Worm (Caenorhabditis elegans) whole organism, L3 larva: Measurements from ENCODE around the gene C46F11.4.

Experiments
- ZK546.5 ChIP-seq: sonication (generic microtip); optimal IDR thresholded peaks from 2 replicates; lab custom pipeline; 2017; ENCODE audit warnings: missing biosample characterization, missing genetic modification characterization
- aly-2 ChIP-seq: fragments of 150-350 bp; optimal IDR thresholded peaks from 2 replicates; lab custom pipeline; 2014; ENCODE audit warnings: missing biosample characterization, missing genetic modification characterization
- ama-1 ChIP-seq: fragments of 150-350 bp; optimal IDR thresholded peaks from 2 replicates; lab custom pipeline; 2018
- ceh-16 ChIP-seq: sonication (generic microtip); optimal IDR thresholded peaks from 2 replicates; lab custom pipeline; 2017; ENCODE audit warnings: missing biosample characterization, missing genetic modification characterization
- ceh-28 ChIP-seq: fragments of 150-350 bp; optimal IDR thresholded peaks from 2 replicates; lab custom pipeline; 2014; ENCODE audit warnings: missing biosample characterization, missing genetic modification reagents, missing genetic modification characterization
- ceh-82 ChIP-seq: fragments of 150-350 bp; optimal IDR thresholded peaks from 2 replicates; lab custom pipeline; 2014; ENCODE audit warnings: missing biosample characterization, missing genetic modification characterization
- ceh-9 ChIP-seq: sonication (generic microtip); optimal IDR thresholded peaks from 2 replicates; lab custom pipeline; 2018; ENCODE audit warnings: missing biosample characterization, missing genetic modification characterization
- egl-27 ChIP-seq: sonication (generic microtip); optimal IDR thresholded peaks from 4 replicates; lab custom pipeline; 2017; ENCODE audit warnings: missing biosample characterization, missing genetic modification reagents, missing genetic modification characterization
- egl-5 ChIP-seq: fragments of 150-350 bp; optimal IDR thresholded peaks from 2 replicates; lab custom pipeline; 2017; ENCODE audit warnings: missing biosample characterization, missing genetic modification reagents, missing genetic modification characterization, inconsistent platforms
- elt-1 ChIP-seq: fragments of 150-350 bp; optimal IDR thresholded peaks from 2 replicates; lab custom pipeline; 2014; ENCODE audit warnings: missing biosample characterization, missing genetic modification characterization
- elt-2 ChIP-seq: sonication (generic microtip); optimal IDR thresholded peaks from 2 replicates; lab custom pipeline; 2016; ENCODE audit warnings: missing genetic modification reagents, mild to moderate bottlenecking, missing genetic modification characterization, missing compliant biosample characterization
- eor-1 ChIP-seq, 2 experiments: fragments of 150-350 bp; optimal IDR thresholded peaks; 2 replicates each; lab custom pipeline; 2014 to 2018; ENCODE audit warnings: missing biosample characterization in 2 of 2, missing genetic modification characterization in 2 of 2
- fkh-10 ChIP-seq: sonication (generic microtip); optimal IDR thresholded peaks from 2 replicates; lab custom pipeline; 2017; ENCODE audit warnings: missing biosample characterization, missing genetic modification reagents, missing genetic modification characterization
- fos-1 ChIP-seq: fragments of 150-350 bp; optimal IDR thresholded peaks from 2 replicates; lab custom pipeline; 2014; ENCODE audit warnings: missing biosample characterization, missing genetic modification characterization
- hmg-11 ChIP-seq: sonication (generic microtip); optimal IDR thresholded peaks from 2 replicates; lab custom pipeline; 2016; ENCODE audit warnings: missing genetic modification characterization, missing compliant biosample characterization
- lin-15B ChIP-seq: fragments of 150-350 bp; optimal IDR thresholded peaks from 2 replicates; lab custom pipeline; 2014; ENCODE audit warnings: missing biosample characterization, missing genetic modification characterization
- lin-39 ChIP-seq: fragments of 150-350 bp; optimal IDR thresholded peaks from 2 replicates; lab custom pipeline; 2018; ENCODE audit warnings: missing biosample characterization, missing genetic modification reagents, missing genetic modification characterization
- mdl-1 ChIP-seq: fragments of 150-350 bp; optimal IDR thresholded peaks from 2 replicates; lab custom pipeline; 2014; ENCODE audit warnings: missing biosample characterization, missing genetic modification characterization
- nfya-1 ChIP-seq: sonication (generic microtip); optimal IDR thresholded peaks from 2 replicates; lab custom pipeline; 2017; ENCODE audit warnings: missing genetic modification characterization, mild to moderate bottlenecking, missing compliant biosample characterization, antibody characterized with exemption, moderate library complexity; ENCODE audit not compliant: insufficient read depth
- nhr-11 ChIP-seq: fragments of 150-350 bp; optimal IDR thresholded peaks from 2 replicates; lab custom pipeline; 2014; ENCODE audit warnings: missing biosample characterization, missing genetic modification characterization
- nhr-12 ChIP-seq: fragments of 150-350 bp; optimal IDR thresholded peaks from 2 replicates; lab custom pipeline; 2014; ENCODE audit warnings: missing biosample characterization, missing genetic modification characterization
- nhr-23 ChIP-seq: fragments of 150-350 bp; optimal IDR thresholded peaks from 2 replicates; lab custom pipeline; 2014; ENCODE audit warnings: missing biosample characterization, missing genetic modification reagents, missing genetic modification characterization
- nhr-237 ChIP-seq: fragments of 150-350 bp; optimal IDR thresholded peaks from 2 replicates; lab custom pipeline; 2014; ENCODE audit warnings: missing biosample characterization, missing genetic modification characterization
- nhr-25 ChIP-seq: sonication (generic microtip); optimal IDR thresholded peaks from 2 replicates; lab custom pipeline; 2017; ENCODE audit warnings: missing biosample characterization, missing genetic modification characterization
- nhr-28 ChIP-seq: fragments of 150-350 bp; optimal IDR thresholded peaks from 2 replicates; lab custom pipeline; 2014; ENCODE audit warnings: missing biosample characterization, missing genetic modification characterization
- nhr-43 ChIP-seq: sonication (generic microtip); optimal IDR thresholded peaks from 2 replicates; lab custom pipeline; 2016; ENCODE audit warnings: mild to moderate bottlenecking, missing genetic modification characterization, missing compliant biosample characterization; ENCODE audit not compliant: poor library complexity, severe bottlenecking
- nhr-67 ChIP-seq: fragments of 150-350 bp; optimal IDR thresholded peaks from 2 replicates; lab custom pipeline; 2014; ENCODE audit warnings: missing biosample characterization, missing genetic modification characterization
- nhr-76 ChIP-seq: fragments of 150-350 bp; sonication (generic microtip); optimal IDR thresholded peaks from 5 replicates; lab custom pipeline; 2014; ENCODE audit warnings: missing biosample characterization, missing genetic modification characterization
- nhr-77 ChIP-seq: fragments of 150-350 bp; optimal IDR thresholded peaks from 2 replicates; lab custom pipeline; 2014; ENCODE audit warnings: missing biosample characterization, missing genetic modification characterization
- pha-4 ChIP-seq: fragments of 150-350 bp; optimal IDR thresholded peaks from 2 replicates; lab custom pipeline; 2014; ENCODE audit warnings: missing biosample characterization, missing genetic modification reagents, missing genetic modification characterization
- pqm-1 ChIP-seq: fragments of 150-350 bp; optimal IDR thresholded peaks from 2 replicates; lab custom pipeline; 2017; ENCODE audit warnings: missing biosample characterization, missing genetic modification characterization, inconsistent platforms
- sea-2 ChIP-seq: fragments of 150-350 bp; sonication (generic microtip); optimal IDR thresholded peaks from 4 replicates; lab custom pipeline; 2014; ENCODE audit warnings: missing biosample characterization, missing genetic modification reagents, missing genetic modification characterization
- tbx-2 ChIP-seq: sonication (generic microtip); optimal IDR thresholded peaks from 2 replicates; lab custom pipeline; 2016; ENCODE audit warnings: mild to moderate bottlenecking, missing genetic modification characterization, missing compliant biosample characterization
- unc-62 ChIP-seq: fragments of 150-350 bp; sonication (generic microtip); optimal IDR thresholded peaks from 4 replicates; lab custom pipeline; 2014; ENCODE audit warnings: missing biosample characterization, missing genetic modification reagents, missing genetic modification characterization
- ztf-11 ChIP-seq: fragments of 150-350 bp; optimal IDR thresholded peaks from 2 replicates; lab custom pipeline; 2014; ENCODE audit warnings: missing biosample characterization, missing genetic modification characterization
- ztf-4 ChIP-seq: fragments of 150-350 bp; optimal IDR thresholded peaks from 2 replicates; lab custom pipeline; 2014; ENCODE audit warnings: missing biosample characterization, missing genetic modification characterization

The C46F11.4 gene

DNA sequence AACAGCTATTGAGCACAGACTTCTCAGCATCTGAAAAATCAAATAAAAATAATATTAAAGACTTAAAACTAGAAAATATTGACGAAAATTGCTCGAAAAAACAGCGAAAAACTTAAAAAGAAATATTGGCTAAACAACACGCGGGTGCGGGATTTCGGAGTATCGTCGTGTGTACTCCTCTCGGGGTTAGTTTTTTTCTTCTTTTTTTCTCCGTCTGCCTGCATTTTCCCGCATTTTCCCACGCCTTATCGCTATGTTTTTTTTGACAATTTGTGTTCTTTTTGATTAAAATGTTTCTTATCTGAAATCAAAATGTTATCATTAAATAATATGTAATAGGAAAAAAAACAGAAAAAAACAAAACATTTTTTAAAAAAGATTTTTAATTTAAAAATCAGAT, 33.8 kb downstream of the C46F11.4 start, which contains the start of gene mrps-31 (continued):
- TF ChIP-seq ZK546.5 (no peak), nhr-76 (tag; lab: Kevin White, UChicago) (no peak), nhr-237 (tag; lab: Kevin White, UChicago) (no peak), ceh-82 (tag; lab: Kevin White, UChicago) (no peak)

- TF ChIP-seq nhr-25 (tag; lab: Kevin White, UChicago) (no peak), egl-5 (no peak), tbx-2 (tag; lab: Kevin White, UChicago) (no peak), fos-1 (tag; lab: Kevin White, UChicago) (no peak)
Measured at ce11 chrIII:3627042-3627441, 37.1 kb downstream of the C46F11.4 start, which contains the start of gene sel-8. sel-8 (minus strand) TSS chrIII:3627142.

- no peak for TF ChIP-seq eor-1 (tag; optimal IDR thresholded peaks at IDR 0.05; lab: Kevin White, UChicago)
- TF ChIP-seq unc-62 (GFP tag; lab: Kevin White, UChicago): no peak
- no peak for TF ChIP-seq ceh-16 (tag; lab: Kevin White, UChicago)
- TF ChIP-seq nhr-11 (tag; lab: Kevin White, UChicago): no peak
- peak; percentile 16 for TF ChIP-seq nhr-23
- TF ChIP-seq ztf-11 (tag; lab: Kevin White, UChicago): no peak
- TF ChIP-seq lin-15B (tag; lab: Kevin White, UChicago): no peak
- no peak for TF ChIP-seq egl-27 (tag; lab: Kevin White, UChicago)
- TF ChIP-seq elt-2: no peak
- peak; percentile 35 for TF ChIP-seq hmg-11 (tag; lab: Kevin White, UChicago)
- no peak for TF ChIP-seq ZK546.5
- TF ChIP-seq, all 47 proteins: peak for 2
Measured at ce11 chrIII:3623772-3624171, 40.3 kb downstream of the C46F11.4 start.

ce11 chrIII:3621211-3621897, 42.8 kb downstream of the C46F11.4 start:
- no peak for TF ChIP-seq tbx-2 (tag; lab: Kevin White, UChicago)
- peak; percentile 43 for TF ChIP-seq nhr-43 (tag; lab: Kevin White, UChicago)
- no peak for TF ChIP-seq egl-27 (tag; lab: Kevin White, UChicago)
- TF ChIP-seq ceh-28 (tag; lab: Kevin White, UChicago): peak; percentile 8
- no peak for TF ChIP-seq nhr-12
- no peak for TF ChIP-seq nhr-237 (tag; lab: Kevin White, UChicago)
- no peak for TF ChIP-seq elt-1 (tag; lab: Kevin White, UChicago)
- TF ChIP-seq lin-39 (tag; lab: Kevin White, UChicago): peak; percentile 58
- TF ChIP-seq nfya-1 (tag; lab: Kevin White, UChicago): peak; percentile 31
- TF ChIP-seq ceh-82 (tag; lab: Kevin White, UChicago): no peak
- TF ChIP-seq nhr-23: peak; percentile 74
- no peak for TF ChIP-seq ztf-11 (tag; lab: Kevin White, UChicago)
- no peak for TF ChIP-seq egl-5
- TF ChIP-seq nhr-25 (tag; lab: Kevin White, UChicago): peak; percentile 46
- TF ChIP-seq pqm-1: no peak
- no peak for TF ChIP-seq fos-1 (tag; lab: Kevin White, UChicago)
- TF ChIP-seq ZK546.5: no peak
- no peak for TF ChIP-seq elt-2
- no peak for TF ChIP-seq pha-4

DNA sequence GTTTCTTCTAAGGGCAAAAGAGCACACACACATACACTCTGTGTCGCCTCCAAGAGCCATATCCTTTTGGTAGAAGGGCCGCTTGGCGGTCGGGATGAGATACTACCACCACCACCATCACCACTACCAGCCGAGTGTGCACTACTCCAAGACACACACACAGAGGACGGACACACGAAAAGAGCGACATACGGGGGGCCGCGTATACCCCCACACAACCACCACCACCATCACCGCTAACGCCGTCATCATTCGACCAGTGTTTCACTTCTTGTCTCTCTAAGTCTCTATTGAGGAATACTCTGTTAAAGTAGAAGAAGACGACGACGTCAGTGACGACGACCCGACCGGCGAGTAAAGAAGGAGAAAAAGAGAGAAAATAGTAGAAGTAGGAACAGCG, 43.5 kb downstream of the C46F11.4 start:
- TF ChIP-seq nhr-77 (tag; lab: Kevin White, UChicago) (no peak), sea-2 (GFP tag; lab: Kevin White, UChicago) (no peak), nfya-1 (tag; lab: Kevin White, UChicago) (peak; percentile 46), lin-39 (tag; lab: Kevin White, UChicago) (peak; percentile 82), hmg-11 (tag; lab: Kevin White, UChicago) (peak; percentile 63), nhr-23 (peak; percentile 27)

- TF ChIP-seq ztf-4 (tag; lab: Kevin White, UChicago): no peak
- TF ChIP-seq nhr-25 (tag; lab: Kevin White, UChicago): no peak
- TF ChIP-seq lin-15B (tag; lab: Kevin White, UChicago): no peak
- TF ChIP-seq ztf-11 (tag; lab: Kevin White, UChicago): no peak
- no peak for TF ChIP-seq nhr-76 (tag; lab: Kevin White, UChicago)
- TF ChIP-seq ceh-16 (tag; lab: Kevin White, UChicago): no peak
- no peak for TF ChIP-seq elt-1 (tag; lab: Kevin White, UChicago)
- no peak for TF ChIP-seq ceh-82 (tag; lab: Kevin White, UChicago)
- TF ChIP-seq fkh-10 (GFP tag; lab: Kevin White, UChicago): no peak
- peak; percentile 37 for TF ChIP-seq pha-4
- TF ChIP-seq ceh-28 (tag; lab: Kevin White, UChicago): no peak
- no peak for TF ChIP-seq ZK546.5
- no peak for TF ChIP-seq eor-1 (tag; optimal IDR thresholded peaks at IDR 0.05; lab: Kevin White, UChicago)
- peak; percentile 47 for TF ChIP-seq elt-2
- TF ChIP-seq nhr-11 (tag; lab: Kevin White, UChicago): no peak
- TF ChIP-seq pqm-1: no peak
- no peak for TF ChIP-seq nhr-67
- peak; percentile 48 for TF ChIP-seq lin-39 (tag; lab: Kevin White, UChicago)
- no peak for TF ChIP-seq aly-2
- TF ChIP-seq nhr-28 (tag; lab: Kevin White, UChicago): no peak
- no peak for TF ChIP-seq nhr-23
- TF ChIP-seq tbx-2 (tag; lab: Kevin White, UChicago): no peak
- TF ChIP-seq nfya-1 (tag; lab: Kevin White, UChicago): peak; percentile 39
- no peak for TF ChIP-seq ama-1
- no peak for TF ChIP-seq ceh-9
- peak; percentile 45 for TF ChIP-seq hmg-11 (tag; lab: Kevin White, UChicago)
- no peak for TF ChIP-seq mdl-1
- TF ChIP-seq sea-2 (GFP tag; lab: Kevin White, UChicago): no peak
Measured at ce11 chrIII:3619621-3620261, 44.4 kb downstream of the C46F11.4 start.
